Worm (Caenorhabditis elegans): ENCODE measurements around the gene B0303.4.

- TF ChIP-seq klf-2 (GFP tag; conservative IDR thresholded peaks at IDR 0.05) (no peak), flt-1 (GFP tag; IDR thresholded peaks at IDR 0.05) (no peak), tab-1 (GFP tag; IDR thresholded peaks at IDR 0.05) (no peak), ztf-23 (GFP tag; IDR thresholded peaks at IDR 0.05) (no peak), ztf-29 (GFP tag; IDR thresholded peaks at IDR 0.05) (no peak), med-1 (GFP tag; optimal IDR thresholded peaks at IDR 0.05; ENCODE audit: insufficient read depth) (no peak)
Measured at ce11 chrIII:8689655-8690054, at the start of gene B0303.4.

Measured in whole organism, midembryonic.